Worm (Caenorhabditis elegans) whole organism, mixed stage, embryonic: Measurements from ENCODE around the gene C49A9.5.
"Not testable (repeated sequence)": the region's sequence is repeated elsewhere in the genome, so short reads cannot be mapped to it uniquely, and the experiment has no call there.

Experiments
- M03D4.4 ChIP-seq: sonication (generic microtip); optimal IDR thresholded peaks from 2 replicates; lab custom pipeline; 2017; ENCODE audit warnings: mild to moderate bottlenecking, missing genetic modification characterization, missing compliant biosample characterization
- bed-3 ChIP-seq: fragments of 200-800 bp; sonication (Bioruptor generic); optimal IDR thresholded peaks from 3 replicates; lab custom pipeline; 2018; ENCODE audit warnings: mild to moderate bottlenecking, missing genetic modification characterization, moderate library complexity, missing compliant biosample characterization
- blmp-1 ChIP-seq: fragments of 150-350 bp; optimal IDR thresholded peaks from 2 replicates; lab custom pipeline; 2014; ENCODE audit warnings: missing biosample characterization, missing genetic modification characterization
- ceh-39 ChIP-seq: fragments of 150-350 bp; optimal IDR thresholded peaks from 2 replicates; lab custom pipeline; 2014; ENCODE audit warnings: missing biosample characterization, missing genetic modification characterization
- ceh-43 ChIP-seq: fragments of 200-800 bp; sonication (Bioruptor generic); optimal IDR thresholded peaks from 2 replicates; lab custom pipeline; 2018; ENCODE audit warnings: mild to moderate bottlenecking, missing genetic modification characterization, moderate library complexity, missing compliant biosample characterization
- ceh-83 ChIP-seq: fragments of 200-800 bp; sonication (Bioruptor generic); optimal IDR thresholded peaks from 2 replicates; lab custom pipeline; 2018; ENCODE audit warnings: mild to moderate bottlenecking, missing genetic modification characterization, missing compliant biosample characterization
- ces-1 ChIP-seq: fragments of 150-350 bp; optimal IDR thresholded peaks from 2 replicates; lab custom pipeline; 2014; ENCODE audit warnings: missing biosample characterization, missing genetic modification reagents, missing genetic modification characterization
- cnd-1 ChIP-seq: fragments of 200-800 bp; sonication (Bioruptor generic); optimal IDR thresholded peaks from 2 replicates; lab custom pipeline; 2018; ENCODE audit warnings: mild to moderate bottlenecking, missing genetic modification characterization, missing compliant biosample characterization
- drap-1 ChIP-seq: fragments of 200-800 bp; sonication (Bioruptor generic); optimal IDR thresholded peaks from 3 replicates; lab custom pipeline; 2018; ENCODE audit warnings: mild to moderate bottlenecking, missing genetic modification characterization, missing compliant biosample characterization
- elt-1 ChIP-seq: sonication (generic microtip); optimal IDR thresholded peaks from 2 replicates; lab custom pipeline; 2017; ENCODE audit warnings: missing genetic modification characterization, mild to moderate bottlenecking, missing compliant biosample characterization, antibody characterized with exemption, moderate library complexity, borderline replicate concordance; ENCODE audit not compliant: insufficient read depth
- elt-3 ChIP-seq: fragments of 150-350 bp; optimal IDR thresholded peaks from 2 replicates; lab custom pipeline; 2014; ENCODE audit warnings: missing biosample characterization, missing genetic modification characterization
- flh-1 ChIP-seq: fragments of 200-800 bp; sonication (Bioruptor generic); optimal IDR thresholded peaks from 2 replicates; lab custom pipeline; 2018; ENCODE audit warnings: mild to moderate bottlenecking, missing genetic modification characterization, moderate library complexity, missing compliant biosample characterization
- ham-2 ChIP-seq: fragments of 200-800 bp; sonication (Bioruptor generic); optimal IDR thresholded peaks from 2 replicates; lab custom pipeline; 2018; ENCODE audit warnings: mild to moderate bottlenecking, missing genetic modification characterization, missing compliant biosample characterization
- lin-13 ChIP-seq: fragments of 150-350 bp; optimal IDR thresholded peaks from 2 replicates; lab custom pipeline; 2014; ENCODE audit warnings: missing biosample characterization, missing genetic modification characterization
- lsy-2 ChIP-seq: fragments of 150-350 bp; optimal IDR thresholded peaks from 2 replicates; lab custom pipeline; 2014; ENCODE audit warnings: missing biosample characterization, missing genetic modification characterization
- mab-5 ChIP-seq: fragments of 150-350 bp; optimal IDR thresholded peaks from 2 replicates; lab custom pipeline; 2014; ENCODE audit warnings: missing biosample characterization, missing genetic modification characterization
- mep-1 ChIP-seq: fragments of 150-350 bp; optimal IDR thresholded peaks from 2 replicates; lab custom pipeline; 2017; ENCODE audit warnings: missing biosample characterization, missing genetic modification reagents, missing genetic modification characterization, inconsistent platforms
- mls-2 ChIP-seq: sonication (generic microtip); optimal IDR thresholded peaks from 2 replicates; lab custom pipeline; 2016; ENCODE audit warnings: mild to moderate bottlenecking, missing genetic modification characterization, moderate library complexity, missing compliant biosample characterization
- nhr-12 ChIP-seq: fragments of 150-350 bp; optimal IDR thresholded peaks from 2 replicates; lab custom pipeline; 2014; ENCODE audit warnings: missing biosample characterization, missing genetic modification characterization
- nhr-2 ChIP-seq: fragments of 150-350 bp; optimal IDR thresholded peaks from 2 replicates; lab custom pipeline; 2014; ENCODE audit warnings: missing biosample characterization, missing genetic modification characterization
- nhr-28 ChIP-seq: fragments of 150-350 bp; optimal IDR thresholded peaks from 2 replicates; lab custom pipeline; 2014; ENCODE audit warnings: missing biosample characterization, missing genetic modification characterization
- pha-4 ChIP-seq: fragments of 150-350 bp; optimal IDR thresholded peaks from 2 replicates; lab custom pipeline; 2018; ENCODE audit warnings: missing biosample characterization, missing genetic modification reagents, missing genetic modification characterization
- snpc-4 ChIP-seq: fragments of 150-350 bp; optimal IDR thresholded peaks from 2 replicates; lab custom pipeline; 2014; ENCODE audit warnings: missing biosample characterization, missing genetic modification characterization
- unc-120 ChIP-seq: sonication (generic microtip); optimal IDR thresholded peaks from 2 replicates; lab custom pipeline; 2017; ENCODE audit warnings: missing genetic modification characterization, missing compliant biosample characterization; ENCODE audit not compliant: poor library complexity, severe bottlenecking
- unc-62 ChIP-seq: fragments of 150-350 bp; optimal IDR thresholded peaks from 2 replicates; lab custom pipeline; 2014; ENCODE audit warnings: missing biosample characterization, missing genetic modification reagents, missing genetic modification characterization
- zip-8 ChIP-seq: fragments of 150-350 bp; optimal IDR thresholded peaks from 2 replicates; lab custom pipeline; 2014; ENCODE audit warnings: missing biosample characterization, missing genetic modification characterization
- ztf-11 ChIP-seq: fragments of 150-350 bp; optimal IDR thresholded peaks from 2 replicates; lab custom pipeline; 2014; ENCODE audit warnings: missing biosample characterization, missing genetic modification characterization

C49A9.5 gene

DNA sequence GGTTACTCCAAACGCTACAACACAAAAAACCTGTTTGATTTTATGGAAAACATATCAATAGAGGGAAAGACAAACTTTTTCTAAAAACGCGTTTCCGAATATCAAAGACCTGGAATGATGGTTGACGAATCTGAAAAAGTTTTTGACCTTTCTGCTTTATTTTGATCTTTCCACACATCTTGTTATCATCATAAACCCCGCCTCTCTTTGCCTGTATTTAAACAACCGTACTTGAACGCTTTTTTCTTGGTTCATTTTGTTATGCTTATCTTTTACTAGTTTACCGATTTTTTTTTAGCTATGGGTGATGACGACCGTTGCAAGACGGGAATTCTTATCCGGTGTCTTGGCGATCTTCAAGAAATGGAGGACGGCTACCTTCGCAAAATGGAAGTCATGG is 39.5 kb downstream of the C49A9.5 start, which contains the start of gene T13A10.2:
Gene T13A10.2, plus strand, starts transcription at position 301 of the 400 bp plus-strand sequence.
- not testable (repeated sequence) for TF ChIP-seq bed-3 (GFP tag; lab: Kevin White, UChicago); mls-2 (tag; lab: Kevin White, UChicago); snpc-4 (tag; lab: Kevin White, UChicago)
- TF ChIP-seq, all 35 proteins: peak for 0; not testable (repeated sequence) for 35

DNA sequence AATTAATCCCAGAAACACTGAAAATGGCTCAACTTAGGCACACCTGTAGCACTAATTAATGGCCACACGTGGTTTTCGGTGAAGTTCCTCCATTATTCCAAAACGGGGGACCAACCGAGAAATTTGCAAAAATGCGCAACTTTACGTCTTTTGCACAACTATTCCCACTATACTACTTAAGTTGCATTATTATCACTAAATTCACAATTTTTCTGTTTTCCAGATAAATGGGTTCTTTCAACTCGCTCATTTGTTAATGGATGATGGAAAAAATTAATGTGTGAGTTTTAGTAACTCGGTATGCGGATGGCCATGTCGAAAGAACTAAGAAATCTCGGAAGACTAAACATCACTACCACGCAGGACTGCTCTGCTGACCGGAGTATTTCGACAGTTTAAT is 41.2 kb downstream of the C49A9.5 start, which contains the start of gene T13A10.64:
Gene T13A10.64, plus strand, starts transcription at position 301 of the 400 bp plus-strand sequence.
- TF ChIP-seq nhr-12 (tag; lab: Kevin White, UChicago) (no peak), mep-1 (tag; lab: Kevin White, UChicago) (no peak), elt-3 (tag; lab: Kevin White, UChicago) (no peak), pha-4 (tag; lab: Kevin White, UChicago) (no peak), lin-13 (tag; lab: Kevin White, UChicago) (no peak), drap-1 (GFP tag; lab: Kevin White, UChicago) (no peak), mls-2 (tag; lab: Kevin White, UChicago) (no peak), ceh-43 (GFP tag; lab: Kevin White, UChicago) (no peak), flh-1 (no peak), ceh-83 (no peak), nhr-2 (no peak)

DNA sequence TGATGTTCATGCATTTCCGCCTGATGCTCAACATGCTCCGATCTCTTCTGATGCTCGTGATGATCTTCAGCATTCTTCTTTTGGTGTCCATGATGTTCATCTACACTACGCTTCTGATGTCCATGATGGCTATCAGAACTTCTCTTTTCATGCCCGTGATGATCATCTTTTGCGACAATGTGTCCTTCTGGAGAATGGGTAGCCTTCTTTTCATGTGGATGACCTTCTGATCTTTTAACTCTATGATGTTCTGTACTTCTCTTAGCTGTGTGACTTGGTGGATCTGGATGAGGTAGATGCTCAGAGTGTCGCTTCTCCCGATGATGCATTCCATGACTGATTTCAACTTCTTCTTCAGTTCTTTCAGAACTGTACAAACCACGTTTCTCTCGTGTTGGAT is 45.5 kb downstream of the C49A9.5 start:
- TF ChIP-seq pha-4 (tag; lab: Kevin White, UChicago) (no peak), unc-120 (tag; lab: Kevin White, UChicago) (no peak), ham-2 (GFP tag; lab: Kevin White, UChicago) (no peak), nhr-12 (tag; lab: Kevin White, UChicago) (no peak), nhr-28 (no peak), ceh-39 (tag; lab: Kevin White, UChicago) (no peak), bed-3 (GFP tag; lab: Kevin White, UChicago) (no peak), lsy-2 (no peak), mab-5 (tag; lab: Kevin White, UChicago) (no peak), M03D4.4 (no peak), elt-3 (tag; lab: Kevin White, UChicago) (no peak), mep-1 (tag; lab: Kevin White, UChicago) (no peak), ztf-11 (tag; lab: Kevin White, UChicago) (no peak), elt-1 (no peak), flh-1 (no peak), ces-1 (GFP tag; lab: Kevin White, UChicago) (no peak), unc-62 (GFP tag; lab: Kevin White, UChicago) (no peak), zip-8 (tag; lab: Kevin White, UChicago) (no peak), lin-13 (tag; lab: Kevin White, UChicago) (no peak), blmp-1 (tag; lab: Kevin White, UChicago) (no peak)

DNA sequence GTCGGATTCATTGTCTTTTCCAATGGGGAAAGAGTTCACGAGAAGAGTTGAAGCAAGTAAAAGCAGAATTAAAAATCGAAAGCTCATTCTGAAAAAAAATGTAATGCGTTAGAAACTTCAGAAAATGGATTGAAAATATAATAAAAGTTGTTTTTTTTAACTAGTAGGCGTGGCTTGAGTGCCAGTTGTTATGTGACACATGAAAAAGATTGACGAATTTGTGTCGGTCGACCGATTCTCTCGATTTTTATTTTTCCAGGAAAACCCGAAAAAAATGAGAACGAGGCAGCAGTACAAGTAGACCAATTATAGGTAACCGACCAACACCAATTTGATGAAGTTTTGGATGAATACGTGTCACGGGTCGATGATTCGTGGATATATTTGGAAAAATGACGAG is 46.3 kb downstream of the C49A9.5 start, which contains the start of gene nlp-16:
Gene nlp-16, minus strand, starts transcription at position 101 of the 400 bp plus-strand sequence.
- TF ChIP-seq lin-13 (tag; lab: Kevin White, UChicago): no peak

DNA sequence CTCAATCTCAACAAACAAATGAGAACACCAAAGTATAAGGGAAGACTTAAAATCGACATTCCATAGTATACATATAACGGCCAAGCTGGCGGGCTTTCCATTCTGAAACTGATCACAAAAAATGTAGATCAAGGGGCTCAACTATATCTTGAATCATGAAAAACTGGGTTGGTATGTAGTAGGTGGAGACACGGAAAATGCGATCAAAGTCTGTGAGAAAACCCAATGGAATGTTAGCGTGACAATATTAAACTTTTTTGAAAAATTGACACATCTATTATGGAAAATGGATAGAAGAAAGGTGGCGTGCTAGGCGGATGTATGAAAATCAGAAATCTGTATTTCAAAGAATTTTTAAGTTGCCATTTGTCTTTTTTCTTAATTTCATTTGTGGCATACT is 49.8 kb downstream of the C49A9.5 start, which contains the start of gene srv-28:
Gene srv-28, minus strand, starts transcription at position 101 of the 400 bp plus-strand sequence.
- no peak for TF ChIP-seq cnd-1 (tag; lab: Kevin White, UChicago)
